Worm (Caenorhabditis elegans) whole organism, young adult: ENCODE data around the gene mrpl-49.
A peak's percentile ranks its signal among the peaks of the same experiment; 100 is the strongest.

Source experiments
- ceh-40 ChIP-seq: fragments of 200-800 bp; sonication (Bioruptor generic); IDR thresholded peaks from 2 replicates; pipeline ENCODE4 v1.3.6; 2022; ENCODE audit warnings: missing genetic modification characterization, missing compliant biosample characterization
- lag-1 ChIP-seq: fragments of 200-800 bp; sonication (Bioruptor generic); IDR thresholded peaks from 2 replicates; pipeline ENCODE4 v1.3.6; 2022; ENCODE audit warnings: missing genetic modification reagents, missing genetic modification characterization, missing compliant biosample characterization
- lin-40 ChIP-seq: sonication (generic microtip); optimal IDR thresholded peaks from 2 replicates; lab custom pipeline; 2016; ENCODE audit warnings: missing genetic modification characterization, mild to moderate bottlenecking, missing compliant biosample characterization, missing genotype, missing genetic modification reagents
- madf-6 ChIP-seq: fragments of 200-800 bp; sonication (Bioruptor generic); IDR thresholded peaks from 2 replicates; pipeline ENCODE4 v1.3.6; 2022; ENCODE audit warnings: missing genetic modification reagents, missing genetic modification characterization, missing compliant biosample characterization
- mel-28 ChIP-seq: sonication (generic microtip); optimal IDR thresholded peaks from 2 replicates; lab custom pipeline; 2016; ENCODE audit warnings: borderline replicate concordance, mild to moderate bottlenecking, missing genetic modification characterization, missing compliant biosample characterization
- pha-4 ChIP-seq: fragments of 150-350 bp; sonication (generic microtip); optimal IDR thresholded peaks from 2 replicates; lab custom pipeline; 2014; ENCODE audit warnings: missing biosample characterization, missing genetic modification reagents, missing genetic modification characterization
- tlf-1 ChIP-seq: fragments of 200-800 bp; sonication (Bioruptor generic); optimal IDR thresholded peaks from 2 replicates; lab custom pipeline; 2018; ENCODE audit warnings: mild to moderate bottlenecking, missing genetic modification characterization, missing compliant biosample characterization
- ztf-3 ChIP-seq: fragments of 200-800 bp; sonication (Bioruptor generic); optimal IDR thresholded peaks from 2 replicates; lab custom pipeline; 2018; ENCODE audit warnings: mild to moderate bottlenecking, missing genetic modification characterization, missing compliant biosample characterization

DNA sequence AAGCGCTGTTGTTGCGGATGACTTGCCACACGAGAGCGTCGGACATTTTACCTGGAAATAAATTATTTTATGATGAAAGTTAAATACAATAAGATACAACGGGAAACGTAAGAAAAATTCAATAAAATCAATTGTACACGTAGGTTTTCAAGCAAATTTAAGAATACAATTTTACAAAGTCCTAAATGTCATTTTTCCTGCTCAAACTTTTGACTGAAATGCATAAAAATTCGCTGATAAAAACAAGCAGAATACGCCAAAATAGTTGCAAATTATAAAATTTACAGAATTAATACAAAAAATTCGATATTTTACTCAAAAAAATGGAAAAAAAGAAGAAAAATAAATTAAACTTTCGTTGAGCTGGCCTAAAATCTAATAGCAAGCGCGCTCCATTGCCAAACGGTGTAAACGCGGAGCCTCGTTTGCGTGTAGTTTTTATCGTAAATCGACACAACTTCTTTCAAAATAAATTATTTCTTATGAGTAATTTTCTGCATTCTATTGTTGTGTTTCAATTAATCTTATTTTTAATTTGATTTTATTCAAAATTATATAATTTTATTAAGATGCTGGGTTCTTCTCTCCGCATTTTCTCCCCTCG, at the start of gene mrpl-49, which contains the start of gene rpl-28:
- no peak for TF ChIP-seq pha-4 (tag; lab: Kevin White, UChicago)
- no peak for TF ChIP-seq mel-28 (tag; lab: Kevin White, UChicago)
- peak; percentile 57 for TF ChIP-seq lin-40 (tag; lab: Kevin White, UChicago)
- TF ChIP-seq tlf-1 (GFP tag; lab: Kevin White, UChicago): no peak
- no peak for TF ChIP-seq madf-6 (GFP tag; lab: Robert Waterston, UW)
- TF ChIP-seq lag-1 (GFP tag; lab: Robert Waterston, UW): no peak
- no peak for TF ChIP-seq ceh-40 (GFP tag; lab: Robert Waterston, UW)
- TF ChIP-seq ztf-3 (GFP tag; lab: Kevin White, UChicago): no peak
